Fruit fly (Drosophila melanogaster): ENCODE data around the gene Rab3GAP1.

DNA sequence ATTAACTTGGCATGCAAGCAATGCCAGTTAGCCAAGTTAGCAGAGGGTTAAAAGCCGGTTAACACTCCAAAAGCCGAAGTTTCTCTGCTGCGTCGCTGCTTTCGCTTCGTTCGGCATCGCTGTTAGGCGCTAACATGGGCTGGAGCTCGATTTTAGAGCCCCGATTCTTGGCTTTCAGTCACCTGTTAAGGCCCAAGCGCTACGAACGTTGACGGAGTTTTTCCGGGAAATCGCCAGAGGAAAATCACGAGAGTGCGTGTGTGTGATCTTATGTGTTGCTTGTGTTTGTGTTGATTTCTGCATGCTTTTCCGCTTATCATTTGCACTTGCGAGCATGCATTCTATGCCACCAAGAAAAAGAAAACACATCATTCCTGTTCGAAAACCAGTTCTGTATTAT, 56.0 kb downstream of the Rab3GAP1 start, which contains the start of gene haf:
- TF ChIP-seq CG7101 (tag; optimal IDR thresholded peaks at IDR 0.05) = no peak
- no peak for TF ChIP-seq ovo (GFP tag; optimal IDR thresholded peaks at IDR 0.05)
- TF ChIP-seq cic (GFP tag; optimal IDR thresholded peaks at IDR 0.05) = no peak
- no peak for TF ChIP-seq bab1 (GFP tag; optimal IDR thresholded peaks at IDR 0.05)
- TF ChIP-seq toe (GFP tag; optimal IDR thresholded peaks at IDR 0.05) = no peak

Measured in whole organism, adult.